Fruit fly (Drosophila melanogaster) whole organism, wandering third instar larva: ENCODE measurements around the gene Gclc.

Experiments
- Abd-B ChIP-seq: fragments of >200 bp; optimal IDR thresholded peaks from 2 replicates; lab custom pipeline; 2017; ENCODE audit warnings: missing biosample characterization, missing genetic modification characterization
- CG32264 ChIP-seq: fragments of 200-800 bp; sonication (Bioruptor generic); optimal IDR thresholded peaks from 2 replicates; lab custom pipeline; 2016; ENCODE audit warnings: missing biosample characterization, missing genetic modification characterization
- CG9705 ChIP-seq: fragments of 200-800 bp; sonication (Bioruptor generic); optimal IDR thresholded peaks from 2 replicates; lab custom pipeline; 2018; ENCODE audit warnings: missing biosample characterization, mild to moderate bottlenecking, missing genetic modification characterization
- CrebA ChIP-seq: fragments of 200-800 bp; sonication (Bioruptor generic); optimal IDR thresholded peaks from 2 replicates; lab custom pipeline; 2016; ENCODE audit warnings: missing biosample characterization, mild to moderate bottlenecking, missing genetic modification characterization, borderline replicate concordance
- Dfd ChIP-seq: fragments of >200 bp; optimal IDR thresholded peaks from 2 replicates; lab custom pipeline; 2017; ENCODE audit warnings: missing biosample characterization, missing genetic modification characterization
- GATAd ChIP-seq: sonication (Bioruptor generic); optimal IDR thresholded peaks from 2 replicates; lab custom pipeline; 2016; ENCODE audit warnings: missing biosample characterization, missing genetic modification characterization
- HLH106 ChIP-seq: fragments of 200-800 bp; optimal IDR thresholded peaks from 3 replicates; lab custom pipeline; 2019; ENCODE audit warnings: missing biosample characterization, mild to moderate bottlenecking, missing genetic modification characterization, moderate library complexity
- Hnf4 ChIP-seq: fragments of 200-800 bp; sonication (Bioruptor generic); optimal IDR thresholded peaks from 2 replicates; lab custom pipeline; 2016; ENCODE audit warnings: missing biosample characterization, mild to moderate bottlenecking, missing genetic modification characterization
- Hr78 ChIP-seq: fragments of >200 bp; optimal IDR thresholded peaks from 2 replicates; lab custom pipeline; 2017; ENCODE audit warnings: missing biosample characterization, missing genetic modification characterization
- Hr83 ChIP-seq: fragments of 200-300 bp; sonication (Bioruptor generic); optimal IDR thresholded peaks from 2 replicates; lab custom pipeline; 2016; ENCODE audit warnings: missing biosample characterization, mild to moderate bottlenecking, missing genetic modification characterization, moderate library complexity; ENCODE audit not compliant: poor library complexity, severe bottlenecking
- Jra ChIP-seq: sonication (Bioruptor generic); optimal IDR thresholded peaks from 2 replicates; lab custom pipeline; 2016; ENCODE audit warnings: missing biosample characterization, missing genetic modification characterization
- Mio ChIP-seq: sonication (Bioruptor generic); optimal IDR thresholded peaks from 2 replicates; lab custom pipeline; 2016; ENCODE audit warnings: missing biosample characterization, missing genetic modification characterization
- Myc ChIP-seq: fragments of >200 bp; optimal IDR thresholded peaks from 2 replicates; lab custom pipeline; 2017
- N ChIP-seq: fragments of >200 bp; optimal IDR thresholded peaks from 2 replicates; lab custom pipeline; 2018; ENCODE audit warnings: missing biosample characterization, missing external identifiers, missing genetic modification characterization
- OdsH ChIP-seq: fragments of 200-800 bp; sonication (Bioruptor generic); optimal IDR thresholded peaks from 2 replicates; lab custom pipeline; 2016; ENCODE audit warnings: missing biosample characterization, mild to moderate bottlenecking, missing genetic modification characterization
- Rel ChIP-seq, 2 experiments: fragments of 200-800 bp; sonication (Bioruptor generic) in 1 of 2; optimal IDR thresholded peaks; 2 replicates in 1 of 2; 3 replicates in 1 of 2; lab custom pipeline; 2016 to 2019; ENCODE audit warnings: mild to moderate bottlenecking in 2 of 2, missing biosample characterization in 2 of 2, missing genetic modification characterization in 2 of 2, moderate library complexity in 1 of 2
- Sp1 ChIP-seq: fragments of 200-800 bp; sonication (Bioruptor generic); optimal IDR thresholded peaks from 3 replicates; lab custom pipeline; 2019; ENCODE audit warnings: missing biosample characterization, mild to moderate bottlenecking, missing genetic modification characterization, moderate library complexity
- br ChIP-seq: fragments of 200-800 bp; sonication (Bioruptor generic); optimal IDR thresholded peaks from 2 replicates; lab custom pipeline; 2016; ENCODE audit warnings: missing biosample characterization, missing genetic modification characterization
- brk ChIP-seq: fragments of 200-800 bp; sonication (Bioruptor generic); optimal IDR thresholded peaks from 2 replicates; lab custom pipeline; 2016; ENCODE audit warnings: missing biosample characterization, mild to moderate bottlenecking, missing genetic modification characterization
- dl ChIP-seq, 2 experiments: fragments of 175-275, 200-275 bp in 1 of 2; fragments of 200-275 bp in 1 of 2; sonication (Bioruptor generic); optimal IDR thresholded peaks; lab custom pipeline; 2018; ENCODE audit warnings: mild to moderate bottlenecking in 2 of 2, missing biosample characterization in 2 of 2, missing genetic modification characterization in 2 of 2, moderate library complexity in 2 of 2; ENCODE audit not compliant: partially characterized antibody in 2 of 2, insufficient read depth in 1 of 2
- dmrt93B ChIP-seq: fragments of 200-800 bp; sonication (Bioruptor generic); optimal IDR thresholded peaks from 2 replicates; lab custom pipeline; 2018; ENCODE audit warnings: missing biosample characterization, mild to moderate bottlenecking, missing genetic modification characterization
- dsf ChIP-seq: sonication (Bioruptor generic); optimal IDR thresholded peaks from 2 replicates; lab custom pipeline; 2016; ENCODE audit warnings: missing biosample characterization, missing genetic modification characterization, borderline replicate concordance
- ey ChIP-seq: fragments of 200-800 bp; sonication (Bioruptor generic); optimal IDR thresholded peaks from 2 replicates; lab custom pipeline; 2016; ENCODE audit warnings: missing biosample characterization, missing genetic modification characterization
- foxo ChIP-seq, 2 experiments: fragments of 200-800 bp; sonication (Bioruptor generic); optimal IDR thresholded peaks; 2 replicates in 1 of 2; 3 replicates in 1 of 2; lab custom pipeline; 2016 to 2017; ENCODE audit warnings: missing biosample characterization in 2 of 2, missing genetic modification characterization in 2 of 2
- fru ChIP-seq: fragments of 200-800 bp; sonication (Bioruptor generic); optimal IDR thresholded peaks from 3 replicates; lab custom pipeline; 2016; ENCODE audit warnings: missing biosample characterization, mild to moderate bottlenecking, missing genetic modification characterization
- h ChIP-seq: fragments of 200-800 bp; sonication (Bioruptor generic); optimal IDR thresholded peaks from 3 replicates; lab custom pipeline; 2016; ENCODE audit warnings: missing biosample characterization, mild to moderate bottlenecking, missing genetic modification characterization
- jim ChIP-seq: fragments of 175-275, 200-325 bp; sonication (Bioruptor generic); optimal IDR thresholded peaks from 2 replicates; lab custom pipeline; 2016; ENCODE audit warnings: missing biosample characterization, mild to moderate bottlenecking, missing genetic modification characterization
- lola ChIP-seq: fragments of >200 bp; optimal IDR thresholded peaks from 2 replicates; lab custom pipeline; 2017; ENCODE audit warnings: missing biosample characterization, missing genetic modification characterization
- pan ChIP-seq: fragments of >200 bp; optimal IDR thresholded peaks from 2 replicates; lab custom pipeline; 2017
- psq ChIP-seq: fragments of 200-800 bp; sonication (Bioruptor generic); optimal IDR thresholded peaks from 3 replicates; lab custom pipeline; 2017; ENCODE audit warnings: missing biosample characterization, mild to moderate bottlenecking, missing genetic modification characterization, moderate library complexity
- rgr ChIP-seq: fragments of 200-800 bp; sonication (Bioruptor generic); optimal IDR thresholded peaks from 3 replicates; lab custom pipeline; 2016; ENCODE audit warnings: missing biosample characterization, mild to moderate bottlenecking, missing genetic modification characterization
- sage ChIP-seq: fragments of 200-800 bp; sonication (Bioruptor generic); optimal IDR thresholded peaks from 2 replicates; lab custom pipeline; 2016; ENCODE audit warnings: missing biosample characterization, mild to moderate bottlenecking, missing genetic modification characterization
- sv ChIP-seq: fragments of 200-800 bp; sonication (Bioruptor generic); optimal IDR thresholded peaks from 3 replicates; lab custom pipeline; 2016; ENCODE audit warnings: missing biosample characterization, missing genetic modification characterization
- tai ChIP-seq: sonication (Bioruptor generic); optimal IDR thresholded peaks from 2 replicates; lab custom pipeline; 2016; ENCODE audit warnings: missing biosample characterization, missing genetic modification characterization
- usp ChIP-seq: fragments of >200 bp; optimal IDR thresholded peaks from 2 replicates; lab custom pipeline; 2017; ENCODE audit warnings: missing biosample characterization, missing genetic modification characterization
- woc ChIP-seq: sonication (Bioruptor generic); optimal IDR thresholded peaks from 2 replicates; lab custom pipeline; 2016; ENCODE audit warnings: missing biosample characterization, mild to moderate bottlenecking, missing genetic modification characterization

Gene Gclc

DNA sequence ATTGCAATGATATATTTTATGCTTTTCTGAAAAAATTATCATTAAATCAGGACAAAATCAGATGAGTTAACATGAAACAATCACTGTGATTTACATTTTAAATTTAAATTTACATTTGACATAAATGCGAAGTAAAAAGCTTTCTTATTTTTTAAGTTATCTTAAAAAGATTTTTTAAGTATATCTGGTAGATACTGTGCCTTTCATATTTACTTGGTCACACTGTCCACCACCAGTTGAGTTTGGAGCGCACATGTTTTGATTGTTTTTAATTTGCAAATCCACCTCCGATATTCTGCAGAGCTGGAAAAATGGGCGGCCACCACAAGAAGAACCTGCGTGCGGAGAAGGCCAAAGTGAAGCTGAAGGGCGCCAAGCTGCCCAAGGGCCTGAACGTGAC, 866 bp upstream of the Gclc start, which contains the start of gene CG1575:
CG1575 (plus strand) TSS at position 200 of the 400 bp plus-strand sequence.
- TF ChIP-seq fru (GFP tag; lab: Kevin White, UChicago) (no peak), Sp1 (GFP tag; lab: Kevin White, UChicago) (no peak), ey (no peak), GATAd (GFP tag; lab: Kevin White, UChicago) (no peak), Jra (GFP tag; lab: Kevin White, UChicago) (no peak), Abd-B (GFP tag; lab: Kevin White, UChicago) (no peak), foxo (GFP tag; optimal IDR thresholded peaks at IDR 0.05; lab: Kevin White, UChicago) (no peak), N (GFP tag; lab: Kevin White, UChicago) (no peak), jim (GFP tag; lab: Kevin White, UChicago) (no peak)

DNA sequence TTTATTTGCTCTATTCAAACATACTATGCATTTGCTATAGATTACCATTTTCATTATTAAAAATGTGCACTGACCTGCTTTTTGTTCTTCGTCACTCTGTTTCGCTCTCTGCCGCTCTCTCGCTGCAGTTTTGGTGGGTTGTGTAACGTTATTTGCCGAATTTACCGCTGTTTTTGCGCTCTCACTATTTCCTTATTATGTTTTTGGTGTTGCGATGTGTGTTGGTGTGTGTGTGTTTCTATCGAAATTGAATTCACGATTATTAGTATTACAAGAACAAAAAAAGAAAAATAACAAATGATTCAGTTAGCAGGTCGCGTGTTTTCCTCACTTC, 637 bp downstream of the Gclc start:
- TF ChIP-seq Dfd (GFP tag; lab: Kevin White, UChicago) (no peak), usp (GFP tag; lab: Kevin White, UChicago) (no peak)
- TF ChIP-seq, all 38 proteins: peak for 0

- TF ChIP-seq Myc (lab: Kevin White, UChicago), result no peak
- TF ChIP-seq br, result peak; percentile 31
- TF ChIP-seq Hr78 (GFP tag; lab: Kevin White, UChicago), result no peak
- TF ChIP-seq h (GFP tag; lab: Kevin White, UChicago), result peak; percentile 20
- peak; percentile 25 for TF ChIP-seq woc (GFP tag; lab: Kevin White, UChicago)
- TF ChIP-seq CG9705 (GFP tag; lab: Kevin White, UChicago), result no peak
- TF ChIP-seq fru (GFP tag; lab: Kevin White, UChicago), result no peak
- peak; percentile 19 for TF ChIP-seq Sp1 (GFP tag; lab: Kevin White, UChicago)
- no peak for TF ChIP-seq GATAd (GFP tag; lab: Kevin White, UChicago)
- peak; percentile 3 for TF ChIP-seq sv
- no peak for TF ChIP-seq lola
- TF ChIP-seq rgr (GFP tag; lab: Kevin White, UChicago), result peak; percentile 37
- TF ChIP-seq jim (GFP tag; lab: Kevin White, UChicago), result no peak
- TF ChIP-seq ey, result no peak
- TF ChIP-seq Mio (GFP tag; lab: Kevin White, UChicago), result no peak
- TF ChIP-seq psq (GFP tag; lab: Kevin White, UChicago), result peak; percentile 7
- peak; percentile 29 for TF ChIP-seq HLH106 (tag; lab: Kevin White, UChicago)
- TF ChIP-seq dmrt93B (GFP tag; lab: Kevin White, UChicago), result no peak
- peak; percentile 26 for TF ChIP-seq Hnf4 (GFP tag; lab: Kevin White, UChicago)
Measured at dm6 chrX:8114476-8115342, 1.2 kb downstream of the Gclc start.

DNA sequence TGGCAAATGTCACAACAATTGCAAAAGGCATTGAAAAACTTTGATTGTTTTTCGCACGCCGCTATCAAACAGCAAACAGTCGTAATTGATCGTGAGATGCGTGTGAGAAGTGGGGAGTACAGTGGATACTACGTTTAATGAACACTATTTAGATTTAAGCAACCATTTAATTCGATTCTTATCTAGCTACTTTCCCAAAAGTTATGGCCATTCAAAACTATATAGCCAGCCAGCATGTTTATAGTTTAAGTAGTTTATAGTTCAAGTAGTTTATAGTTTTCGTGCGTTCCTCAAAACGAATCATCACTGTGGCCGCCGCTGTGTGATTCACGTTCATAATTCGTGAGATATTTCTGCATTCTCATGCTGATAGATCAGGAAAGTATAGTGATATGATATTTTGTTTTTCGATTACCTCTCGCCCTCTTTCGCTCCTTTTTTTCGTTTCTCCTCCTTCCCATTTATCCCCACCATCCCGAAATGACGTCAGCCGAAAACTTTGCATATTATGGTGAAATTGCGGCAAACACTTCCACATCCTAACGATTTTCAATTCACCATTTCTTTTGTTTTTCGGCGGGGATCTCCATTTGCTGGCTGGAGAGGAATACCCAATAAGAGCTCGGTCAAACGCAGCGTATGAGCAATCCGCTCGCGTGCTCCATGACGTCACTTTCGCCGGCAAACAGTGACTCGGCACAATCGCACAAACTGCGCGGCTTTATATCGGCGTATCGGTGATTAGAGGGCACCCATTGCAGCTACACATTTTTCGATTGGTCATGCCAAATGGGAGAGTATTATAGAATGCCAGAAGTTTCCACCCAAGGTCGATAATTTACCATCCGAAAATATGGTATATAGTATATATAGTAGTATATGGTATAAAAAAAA, 2.3 kb downstream of the Gclc start:
- TF ChIP-seq usp (GFP tag; lab: Kevin White, UChicago) (no peak), N (GFP tag; lab: Kevin White, UChicago) (no peak), dl (GFP tag; optimal IDR thresholded peaks at IDR 0.05; lab: Kevin White, UChicago; ENCODE audit: insufficient read depth in 1 of 2, partially characterized antibody in 2 of 2) (no peak), h (GFP tag; lab: Kevin White, UChicago) (peak; percentile 46), Dfd (GFP tag; lab: Kevin White, UChicago) (no peak), ey (peak; percentile 17), dsf (GFP tag; lab: Kevin White, UChicago) (no peak), Hr78 (GFP tag; lab: Kevin White, UChicago) (no peak), psq (GFP tag; lab: Kevin White, UChicago) (peak; percentile 36), jim (GFP tag; lab: Kevin White, UChicago) (no peak), woc (GFP tag; lab: Kevin White, UChicago) (no peak), CrebA (GFP tag; lab: Kevin White, UChicago) (no peak), sv (peak; percentile 29), pan (lab: Kevin White, UChicago) (no peak), GATAd (GFP tag; lab: Kevin White, UChicago) (no peak), Hr83 (no peak), rgr (GFP tag; lab: Kevin White, UChicago) (peak; percentile 33), br (peak; percentile 47), Jra (GFP tag; lab: Kevin White, UChicago) (no peak), OdsH (no peak), lola (no peak), foxo (GFP tag; optimal IDR thresholded peaks at IDR 0.05; lab: Kevin White, UChicago) (peak in 1 of 2 experiments; percentile 58), Hnf4 (GFP tag; lab: Kevin White, UChicago) (peak; percentile 27), Abd-B (GFP tag; lab: Kevin White, UChicago) (no peak), CG32264 (GFP tag; lab: Kevin White, UChicago) (no peak), Rel (GFP tag; optimal IDR thresholded peaks at IDR 0.05; lab: Kevin White, UChicago) (no peak), Rel (tag; optimal IDR thresholded peaks at IDR 0.05; lab: Kevin White, UChicago) (peak; percentile 91), tai (GFP tag; lab: Kevin White, UChicago) (no peak), dmrt93B (GFP tag; lab: Kevin White, UChicago) (no peak), fru (GFP tag; lab: Kevin White, UChicago) (peak; percentile 42), Mio (GFP tag; lab: Kevin White, UChicago) (no peak), Myc (lab: Kevin White, UChicago) (no peak), brk (no peak), sage (no peak)
